Worm (Caenorhabditis elegans) whole organism, mixed stage, embryonic: Measurements from ENCODE around the gene T22F3.7.

Experiments used
- M03D4.4 ChIP-seq: sonication (generic microtip); optimal IDR thresholded peaks from 2 replicates; lab custom pipeline; 2017; ENCODE audit warnings: mild to moderate bottlenecking, missing genetic modification characterization, missing compliant biosample characterization
- bed-3 ChIP-seq: fragments of 200-800 bp; sonication (Bioruptor generic); optimal IDR thresholded peaks from 3 replicates; lab custom pipeline; 2018; ENCODE audit warnings: mild to moderate bottlenecking, missing genetic modification characterization, moderate library complexity, missing compliant biosample characterization
- ceh-39 ChIP-seq: fragments of 150-350 bp; optimal IDR thresholded peaks from 2 replicates; lab custom pipeline; 2014; ENCODE audit warnings: missing biosample characterization, missing genetic modification characterization
- ceh-43 ChIP-seq: fragments of 200-800 bp; sonication (Bioruptor generic); optimal IDR thresholded peaks from 2 replicates; lab custom pipeline; 2018; ENCODE audit warnings: mild to moderate bottlenecking, missing genetic modification characterization, moderate library complexity, missing compliant biosample characterization
- ceh-83 ChIP-seq: fragments of 200-800 bp; sonication (Bioruptor generic); optimal IDR thresholded peaks from 2 replicates; lab custom pipeline; 2018; ENCODE audit warnings: mild to moderate bottlenecking, missing genetic modification characterization, missing compliant biosample characterization
- ces-1 ChIP-seq: fragments of 150-350 bp; optimal IDR thresholded peaks from 2 replicates; lab custom pipeline; 2014; ENCODE audit warnings: missing biosample characterization, missing genetic modification reagents, missing genetic modification characterization
- cnd-1 ChIP-seq: fragments of 200-800 bp; sonication (Bioruptor generic); optimal IDR thresholded peaks from 2 replicates; lab custom pipeline; 2018; ENCODE audit warnings: mild to moderate bottlenecking, missing genetic modification characterization, missing compliant biosample characterization
- drap-1 ChIP-seq: fragments of 200-800 bp; sonication (Bioruptor generic); optimal IDR thresholded peaks from 3 replicates; lab custom pipeline; 2018; ENCODE audit warnings: mild to moderate bottlenecking, missing genetic modification characterization, missing compliant biosample characterization
- elt-1 ChIP-seq: sonication (generic microtip); optimal IDR thresholded peaks from 2 replicates; lab custom pipeline; 2017; ENCODE audit warnings: missing genetic modification characterization, mild to moderate bottlenecking, missing compliant biosample characterization, antibody characterized with exemption, moderate library complexity, borderline replicate concordance; ENCODE audit not compliant: insufficient read depth
- flh-1 ChIP-seq: fragments of 200-800 bp; sonication (Bioruptor generic); optimal IDR thresholded peaks from 2 replicates; lab custom pipeline; 2018; ENCODE audit warnings: mild to moderate bottlenecking, missing genetic modification characterization, moderate library complexity, missing compliant biosample characterization
- ham-2 ChIP-seq: fragments of 200-800 bp; sonication (Bioruptor generic); optimal IDR thresholded peaks from 2 replicates; lab custom pipeline; 2018; ENCODE audit warnings: mild to moderate bottlenecking, missing genetic modification characterization, missing compliant biosample characterization
- hlh-1 ChIP-seq: fragments of 150-350 bp; optimal IDR thresholded peaks from 2 replicates; lab custom pipeline; 2014; ENCODE audit warnings: missing biosample characterization, missing genetic modification reagents, missing genetic modification characterization
- lin-32 ChIP-seq: fragments of 200-800 bp; sonication (Bioruptor generic); optimal IDR thresholded peaks from 2 replicates; lab custom pipeline; 2018; ENCODE audit warnings: mild to moderate bottlenecking, missing genetic modification characterization, missing compliant biosample characterization
- mab-5 ChIP-seq: fragments of 150-350 bp; optimal IDR thresholded peaks from 2 replicates; lab custom pipeline; 2014; ENCODE audit warnings: missing biosample characterization, missing genetic modification characterization
- mls-2 ChIP-seq: sonication (generic microtip); optimal IDR thresholded peaks from 2 replicates; lab custom pipeline; 2016; ENCODE audit warnings: mild to moderate bottlenecking, missing genetic modification characterization, moderate library complexity, missing compliant biosample characterization
- nhr-12 ChIP-seq: fragments of 150-350 bp; optimal IDR thresholded peaks from 2 replicates; lab custom pipeline; 2014; ENCODE audit warnings: missing biosample characterization, missing genetic modification characterization
- nhr-2 ChIP-seq: fragments of 150-350 bp; optimal IDR thresholded peaks from 2 replicates; lab custom pipeline; 2014; ENCODE audit warnings: missing biosample characterization, missing genetic modification characterization
- nhr-237 ChIP-seq: fragments of 150-350 bp; optimal IDR thresholded peaks from 2 replicates; lab custom pipeline; 2014; ENCODE audit warnings: missing biosample characterization, missing genetic modification characterization
- nhr-28 ChIP-seq: fragments of 150-350 bp; optimal IDR thresholded peaks from 2 replicates; lab custom pipeline; 2014; ENCODE audit warnings: missing biosample characterization, missing genetic modification characterization
- nhr-76 ChIP-seq: sonication (generic microtip); optimal IDR thresholded peaks from 2 replicates; lab custom pipeline; 2017; ENCODE audit warnings: missing biosample characterization, missing genetic modification characterization
- pha-4 ChIP-seq: fragments of 150-350 bp; optimal IDR thresholded peaks from 2 replicates; lab custom pipeline; 2018; ENCODE audit warnings: missing biosample characterization, missing genetic modification reagents, missing genetic modification characterization
- sem-2 ChIP-seq: fragments of 200-800 bp; sonication (Bioruptor generic); optimal IDR thresholded peaks from 2 replicates; lab custom pipeline; 2018; ENCODE audit warnings: mild to moderate bottlenecking, missing genetic modification characterization, missing compliant biosample characterization
- snpc-4 ChIP-seq: fragments of 150-350 bp; optimal IDR thresholded peaks from 2 replicates; lab custom pipeline; 2014; ENCODE audit warnings: missing biosample characterization, missing genetic modification characterization
- sptf-1 ChIP-seq: sonication (generic microtip); optimal IDR thresholded peaks from 2 replicates; lab custom pipeline; 2017; ENCODE audit warnings: mild to moderate bottlenecking, missing genetic modification characterization, moderate library complexity, missing compliant biosample characterization
- tbx-8 ChIP-seq: fragments of 200-800 bp; sonication (Bioruptor generic); optimal IDR thresholded peaks from 2 replicates; lab custom pipeline; 2018; ENCODE audit warnings: mild to moderate bottlenecking, missing genetic modification characterization, moderate library complexity, missing compliant biosample characterization
- unc-120 ChIP-seq: sonication (generic microtip); optimal IDR thresholded peaks from 2 replicates; lab custom pipeline; 2017; ENCODE audit warnings: missing genetic modification characterization, missing compliant biosample characterization; ENCODE audit not compliant: poor library complexity, severe bottlenecking
- unc-39 ChIP-seq: fragments of 150-350 bp; optimal IDR thresholded peaks from 2 replicates; lab custom pipeline; 2014; ENCODE audit warnings: missing biosample characterization, missing genetic modification characterization
- zip-8 ChIP-seq: fragments of 150-350 bp; optimal IDR thresholded peaks from 2 replicates; lab custom pipeline; 2014; ENCODE audit warnings: missing biosample characterization, missing genetic modification characterization
- ztf-11 ChIP-seq: fragments of 150-350 bp; optimal IDR thresholded peaks from 2 replicates; lab custom pipeline; 2014; ENCODE audit warnings: missing biosample characterization, missing genetic modification characterization

Gene T22F3.7

ce11 chrV:3613042-3613441 lies 12.6 kb upstream of the T22F3.7 start:
- TF ChIP-seq flh-1 (GFP tag; lab: Kevin White, UChicago) (no peak), cnd-1 (no peak), drap-1 (GFP tag; lab: Kevin White, UChicago) (no peak), tbx-8 (no peak), elt-1 (tag; lab: Kevin White, UChicago) (no peak), ces-1 (GFP tag; lab: Kevin White, UChicago) (no peak), ceh-39 (tag; lab: Kevin White, UChicago) (no peak), mab-5 (tag; lab: Kevin White, UChicago) (no peak), hlh-1 (tag; lab: Kevin White, UChicago) (no peak), pha-4 (tag; lab: Kevin White, UChicago) (no peak), lin-32 (GFP tag; lab: Kevin White, UChicago) (no peak), snpc-4 (tag; lab: Kevin White, UChicago) (no peak), sem-2 (GFP tag; lab: Kevin White, UChicago) (no peak), nhr-76 (tag; lab: Kevin White, UChicago) (no peak), nhr-28 (tag; lab: Kevin White, UChicago) (no peak), sptf-1 (tag; lab: Kevin White, UChicago) (no peak), nhr-237 (tag; lab: Kevin White, UChicago) (no peak)

- TF ChIP-seq ceh-83 (GFP tag; lab: Kevin White, UChicago) (no peak), sptf-1 (tag; lab: Kevin White, UChicago) (no peak), ztf-11 (tag; lab: Kevin White, UChicago) (no peak), ceh-43 (GFP tag; lab: Kevin White, UChicago) (no peak)
These were observed 11.2 kb upstream of the T22F3.7 start, which contains the start of gene T22F3.10 for ce11 chrV:3611654-3612053. Gene T22F3.10 (minus strand): TSS chrV:3611754.

ce11 chrV:3610709-3611108 lies 10.2 kb upstream of the T22F3.7 start:
- TF ChIP-seq ceh-83 (GFP tag; lab: Kevin White, UChicago) (no peak), zip-8 (tag; lab: Kevin White, UChicago) (no peak), ceh-43 (GFP tag; lab: Kevin White, UChicago) (no peak), mls-2 (tag; lab: Kevin White, UChicago) (no peak), sptf-1 (tag; lab: Kevin White, UChicago) (no peak), unc-120 (tag; lab: Kevin White, UChicago) (no peak), nhr-12 (no peak), bed-3 (GFP tag; lab: Kevin White, UChicago) (no peak), pha-4 (tag; lab: Kevin White, UChicago) (no peak), nhr-237 (tag; lab: Kevin White, UChicago) (no peak), nhr-28 (tag; lab: Kevin White, UChicago) (no peak), drap-1 (GFP tag; lab: Kevin White, UChicago) (no peak), ham-2 (no peak), nhr-2 (tag; lab: Kevin White, UChicago) (no peak), unc-39 (tag; lab: Kevin White, UChicago) (no peak)

- TF ChIP-seq snpc-4 (tag; lab: Kevin White, UChicago) (no peak), unc-39 (tag; lab: Kevin White, UChicago) (no peak), nhr-12 (no peak), pha-4 (tag; lab: Kevin White, UChicago) (no peak), cnd-1 (no peak), nhr-237 (tag; lab: Kevin White, UChicago) (no peak), mls-2 (tag; lab: Kevin White, UChicago) (no peak), elt-1 (tag; lab: Kevin White, UChicago) (no peak), ceh-43 (GFP tag; lab: Kevin White, UChicago) (no peak), flh-1 (GFP tag; lab: Kevin White, UChicago) (no peak), sem-2 (GFP tag; lab: Kevin White, UChicago) (no peak), nhr-76 (tag; lab: Kevin White, UChicago) (no peak), ceh-83 (GFP tag; lab: Kevin White, UChicago) (no peak), ceh-39 (tag; lab: Kevin White, UChicago) (no peak), unc-120 (tag; lab: Kevin White, UChicago) (no peak), hlh-1 (tag; lab: Kevin White, UChicago) (no peak), nhr-28 (tag; lab: Kevin White, UChicago) (no peak)
These were observed 5.9 kb upstream of the T22F3.7 start for ce11 chrV:3606391-3606790.

- TF ChIP-seq snpc-4 (tag; lab: Kevin White, UChicago) (no peak), M03D4.4 (tag; lab: Kevin White, UChicago) (no peak), lin-32 (GFP tag; lab: Kevin White, UChicago) (no peak), ceh-43 (GFP tag; lab: Kevin White, UChicago) (no peak), nhr-76 (tag; lab: Kevin White, UChicago) (no peak)
These were observed 4.9 kb upstream of the T22F3.7 start, which contains the start of gene T22F3.8 for ce11 chrV:3605325-3605724. Gene T22F3.8 (minus strand): TSS chrV:3605425.
